Worm (Caenorhabditis elegans) whole organism, L4/young adult: ENCODE measurements around the gene F36H12.10.
"Not testable (repeated sequence)": the region's sequence is repeated elsewhere in the genome, so short reads cannot be mapped to it uniquely, and the experiment has no call there.

Source experiments
- W03F9.2 ChIP-seq: fragments of 150-350 bp; optimal IDR thresholded peaks from 2 replicates; lab custom pipeline; 2014; ENCODE audit warnings: missing biosample characterization, missing genetic modification characterization
- dao-5 ChIP-seq: sonication (generic microtip); optimal IDR thresholded peaks from 2 replicates; lab custom pipeline; 2016; ENCODE audit warnings: missing genotype, missing genetic modification characterization, moderate library complexity, missing compliant biosample characterization
- him-1 ChIP-seq: sonication (generic microtip); optimal IDR thresholded peaks from 2 replicates; lab custom pipeline; 2016; ENCODE audit warnings: missing genotype, missing genetic modification reagents, missing genetic modification characterization, missing compliant biosample characterization

Gene F36H12.10

ce11 chrIV:5254678-5255077, at the start of gene F36H12.10:
Gene F36H12.10 (minus strand): TSS chrIV:5254778.
- not testable (repeated sequence) for TF ChIP-seq him-1, W03F9.2, dao-5 (tag; lab: Kevin White, UChicago)

ce11 chrIV:5303030-5303429, 48.5 kb upstream of the F36H12.10 start, which contains the start of gene ZK354.7:
Gene ZK354.7 (minus strand): TSS chrIV:5303130.
- TF ChIP-seq him-1 (tag; lab: Kevin White, UChicago), result no peak
- TF ChIP-seq dao-5 (tag; lab: Kevin White, UChicago), result no peak
- TF ChIP-seq W03F9.2 (tag; lab: Kevin White, UChicago), result no peak

ce11 chrIV:5297436-5298012, 42.9 kb upstream of the F36H12.10 start, which contains the start of the genes ZK354.6 and msp-113:
Gene ZK354.6 (minus strand): TSS chrIV:5297536.
Gene msp-113 (plus strand): TSS chrIV:5297962.
- no peak for TF ChIP-seq W03F9.2 (tag; lab: Kevin White, UChicago)
- TF ChIP-seq dao-5 (tag; lab: Kevin White, UChicago), result no peak
- no peak for TF ChIP-seq him-1 (tag; lab: Kevin White, UChicago)

- TF ChIP-seq him-1, W03F9.2, dao-5 (tag; lab: Kevin White, UChicago): not testable (repeated sequence)
These were observed 40.7 kb upstream of the F36H12.10 start, which contains the start of gene msp-51 for ce11 chrIV:5295240-5295639. Gene msp-51 (minus strand): TSS chrIV:5295340.

ce11 chrIV:5294467-5294866, 39.9 kb upstream of the F36H12.10 start:
- TF ChIP-seq dao-5 (tag; lab: Kevin White, UChicago) (no peak), W03F9.2 (tag; lab: Kevin White, UChicago) (no peak), him-1 (tag; lab: Kevin White, UChicago) (no peak)

ce11 chrIV:5291207-5291606, 36.6 kb upstream of the F36H12.10 start:
- TF ChIP-seq him-1 (tag; lab: Kevin White, UChicago), result no peak
- no peak for TF ChIP-seq dao-5 (tag; lab: Kevin White, UChicago)
- no peak for TF ChIP-seq W03F9.2 (tag; lab: Kevin White, UChicago)

ce11 chrIV:5290547-5290946, 36.0 kb upstream of the F36H12.10 start, which contains the start of gene nlp-47:
Gene nlp-47 (plus strand): TSS chrIV:5290847.
- TF ChIP-seq W03F9.2 (tag; lab: Kevin White, UChicago) (no peak), him-1 (tag; lab: Kevin White, UChicago) (no peak), dao-5 (tag; lab: Kevin White, UChicago) (no peak)

ce11 chrIV:5288932-5289331, 34.4 kb upstream of the F36H12.10 start:
- TF ChIP-seq him-1 (tag; lab: Kevin White, UChicago) (no peak), W03F9.2 (tag; lab: Kevin White, UChicago) (no peak), dao-5 (tag; lab: Kevin White, UChicago) (no peak)

- TF ChIP-seq W03F9.2 (tag; lab: Kevin White, UChicago) (no peak), dao-5 (tag; lab: Kevin White, UChicago) (no peak), him-1 (tag; lab: Kevin White, UChicago) (no peak)
These were observed 32.6 kb upstream of the F36H12.10 start for ce11 chrIV:5287190-5287589.

ce11 chrIV:5281457-5281856, 26.9 kb upstream of the F36H12.10 start:
- TF ChIP-seq dao-5 (tag; lab: Kevin White, UChicago) (no peak), W03F9.2 (tag; lab: Kevin White, UChicago) (no peak), him-1 (tag; lab: Kevin White, UChicago) (no peak)

- TF ChIP-seq him-1 (tag; lab: Kevin White, UChicago) (no peak), dao-5 (tag; lab: Kevin White, UChicago) (no peak), W03F9.2 (tag; lab: Kevin White, UChicago) (no peak)
These were observed 23.2 kb upstream of the F36H12.10 start, which contains the start of gene F36H12.17 for ce11 chrIV:5277752-5278151. Gene F36H12.17 (minus strand): TSS chrIV:5277852.

- TF ChIP-seq W03F9.2 (tag; lab: Kevin White, UChicago) (no peak), him-1 (tag; lab: Kevin White, UChicago) (no peak), dao-5 (tag; lab: Kevin White, UChicago) (no peak)
These were observed 19.6 kb upstream of the F36H12.10 start, which contains the start of gene slfl-4 for ce11 chrIV:5274123-5274581. Gene slfl-4 (plus strand): TSS chrIV:5274531.

- TF ChIP-seq him-1 (tag; lab: Kevin White, UChicago) (no peak), dao-5 (tag; lab: Kevin White, UChicago) (no peak), W03F9.2 (tag; lab: Kevin White, UChicago) (no peak)
These were observed 18.8 kb upstream of the F36H12.10 start for ce11 chrIV:5273385-5273784.
